Fruit fly (Drosophila melanogaster) Kc167 (cell line): Measurements from ENCODE around the gene tacc.

Experiments used
- insv ChIP-seq: fragments of >200 bp; optimal IDR thresholded peaks from 3 replicates; lab custom pipeline; 2018; ENCODE audit warnings: missing external identifiers
- psq ChIP-seq: fragments of >200 bp; optimal IDR thresholded peaks from 2 replicates; lab custom pipeline; 2017; ENCODE audit warnings: missing external identifiers

DNA sequence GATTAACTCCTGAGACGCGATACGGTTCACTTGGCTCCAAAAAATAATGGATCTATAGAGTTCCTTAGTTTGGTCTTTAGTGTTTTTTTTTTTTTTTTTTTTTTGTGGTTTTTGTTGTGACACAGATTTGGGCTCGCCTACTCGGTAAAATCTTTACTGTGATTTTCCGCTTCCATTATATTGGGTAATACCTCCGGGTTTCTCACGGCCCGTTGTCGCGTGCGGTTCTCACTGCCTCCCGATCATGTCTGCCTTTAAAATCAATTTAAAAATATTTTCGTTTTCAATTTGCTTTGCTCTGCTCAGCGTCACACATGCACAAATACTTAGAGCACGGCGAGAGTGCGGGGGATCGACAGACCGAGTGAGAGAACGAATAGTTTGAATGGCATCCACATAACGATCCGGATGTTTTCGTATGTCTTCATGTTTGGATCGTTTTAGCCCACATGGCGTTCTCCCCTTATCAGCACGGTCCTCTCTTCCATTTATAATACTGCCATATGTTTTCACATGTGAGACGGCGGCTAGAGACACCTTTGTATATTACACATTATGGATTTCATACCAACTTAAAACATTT is 2.6 kb downstream of the tacc start:
- TF ChIP-seq insv (lab: Kevin White, UChicago) (no peak), psq (lab: Kevin White, UChicago) (no peak)
